Fruit fly (Drosophila melanogaster): ENCODE measurements around the gene Gr64c.
A peak's percentile ranks its signal among the peaks of the same experiment; 100 is the strongest.

Gr64c gene

DNA sequence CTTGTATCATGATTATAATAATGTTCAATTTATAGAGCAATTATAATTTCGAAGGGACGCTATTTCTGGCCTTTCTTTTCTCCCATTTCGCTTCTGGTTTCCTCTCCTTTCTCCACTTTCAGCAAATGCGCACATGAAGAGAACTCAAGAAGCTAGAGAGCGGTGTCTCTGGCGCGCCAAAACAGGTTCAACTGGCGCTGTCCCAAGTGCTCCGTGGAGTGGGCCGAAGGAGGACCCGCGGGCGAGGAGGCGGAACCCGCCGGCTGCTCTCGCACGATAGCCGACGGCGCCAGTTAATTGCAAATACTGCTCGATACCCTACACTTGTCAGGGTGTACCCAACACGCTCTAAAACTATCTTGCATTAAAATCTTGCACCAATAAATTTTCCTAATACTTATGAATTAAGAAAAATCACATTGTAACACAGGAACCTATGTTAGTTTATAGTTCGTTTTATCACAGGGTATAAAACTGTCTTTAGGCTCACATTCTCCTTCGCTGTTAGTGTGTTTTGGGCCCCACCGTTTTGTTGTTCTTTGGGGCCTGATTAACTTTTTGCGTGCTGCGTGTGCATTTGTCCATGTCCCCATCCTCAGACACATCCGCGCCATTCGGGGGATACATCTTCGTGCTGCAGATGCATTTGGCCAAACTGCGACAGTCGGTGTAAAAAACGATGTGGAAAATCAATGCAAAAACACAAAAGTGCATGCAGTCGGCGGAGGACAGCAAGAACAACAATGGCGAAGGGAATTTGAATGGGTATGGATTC lies 42.0 kb downstream of the Gr64c start (continued):
- TF ChIP-seq CG4854 (GFP tag; optimal IDR thresholded peaks at IDR 0.05) = peak; percentile 56
- TF ChIP-seq CG18619 (GFP tag; optimal IDR thresholded peaks at IDR 0.05) = peak; percentile 80
- TF ChIP-seq CG11560 (tag; IDR thresholded peaks at IDR 0.05) = peak; percentile 82
- TF ChIP-seq CG14667 (GFP tag; IDR thresholded peaks at IDR 0.05) = peak; percentile 89
- TF ChIP-seq p53 (GFP tag; optimal IDR thresholded peaks at IDR 0.05) = peak; percentile 58
- TF ChIP-seq CG9727 (GFP tag; optimal IDR thresholded peaks at IDR 0.05) = peak; percentile 84
- TF ChIP-seq CG6654 (GFP tag; optimal IDR thresholded peaks at IDR 0.05) = peak; percentile 69
- peak; percentile 81 for TF ChIP-seq CG16815 (GFP tag; optimal IDR thresholded peaks at IDR 0.05)
- TF ChIP-seq CG34422 (GFP tag; IDR thresholded peaks at IDR 0.05) = peak; percentile 88
- peak; percentile 94 for TF ChIP-seq zfh2 (GFP tag; optimal IDR thresholded peaks at IDR 0.05)
- no peak for TF ChIP-seq Elba2 (GFP tag; optimal IDR thresholded peaks at IDR 0.05)
- TF ChIP-seq fru (optimal IDR thresholded peaks at IDR 0.05) = no peak
- peak; percentile 90 for TF ChIP-seq gem (tag; optimal IDR thresholded peaks at IDR 0.05)
- TF ChIP-seq CG18011 (GFP tag; optimal IDR thresholded peaks at IDR 0.05) = peak; percentile 68
- peak; percentile 56 for TF ChIP-seq exex (tag; optimal IDR thresholded peaks at IDR 0.05)
- TF ChIP-seq croc (GFP tag; conservative IDR thresholded peaks at IDR 0.05) = peak; percentile 76
- TF ChIP-seq TFAM (GFP tag; optimal IDR thresholded peaks at IDR 0.05) = no peak
- TF ChIP-seq CG31224 (GFP tag; IDR thresholded peaks at IDR 0.05) = peak; percentile 74
- no peak for TF ChIP-seq Dfd (GFP tag; optimal IDR thresholded peaks at IDR 0.05)
- peak; percentile 94 for TF ChIP-seq H2.0 (GFP tag; IDR thresholded peaks at IDR 0.05)
- TF ChIP-seq CG17328 (GFP tag; IDR thresholded peaks at IDR 0.05) = peak; percentile 94
- TF ChIP-seq CG10979 (tag; optimal IDR thresholded peaks at IDR 0.05) = peak; percentile 70
- peak; percentile 83 to 88 for TF ChIP-seq Pdp1 (GFP tag; optimal IDR thresholded peaks at IDR 0.05)
- TF ChIP-seq CG16813 (GFP tag; IDR thresholded peaks at IDR 0.05; ENCODE audit: partially characterized antibody) = no peak
- TF ChIP-seq D19A (tag; optimal IDR thresholded peaks at IDR 0.05) = no peak
- no peak for TF ChIP-seq D (optimal IDR thresholded peaks at IDR 0.05)
- peak; percentile 59 for TF ChIP-seq D (GFP tag; optimal IDR thresholded peaks at IDR 0.05)
- TF ChIP-seq CG10959 (GFP tag; IDR thresholded peaks at IDR 0.05) = peak; percentile 73
- TF ChIP-seq CG10431 (GFP tag; optimal IDR thresholded peaks at IDR 0.05) = peak; percentile 22
- TF ChIP-seq jumu (GFP tag; optimal IDR thresholded peaks at IDR 0.05) = peak; percentile 90
- TF ChIP-seq esg (GFP tag; conservative IDR thresholded peaks at IDR 0.05) = peak; percentile 92
- TF ChIP-seq tna (GFP tag; IDR thresholded peaks at IDR 0.05; ENCODE audit: partially characterized antibody) = no peak
- TF ChIP-seq CG10366 (GFP tag; IDR thresholded peaks at IDR 0.05) = peak; percentile 96
- TF ChIP-seq ci (GFP tag; IDR thresholded peaks at IDR 0.05) = peak; percentile 98
- TF ChIP-seq Myb (GFP tag; optimal IDR thresholded peaks at IDR 0.05) = peak; percentile 68
- TF ChIP-seq CG17361 (GFP tag; IDR thresholded peaks at IDR 0.05) = peak; percentile 75
- peak; percentile 6 for TF ChIP-seq Hey (tag; optimal IDR thresholded peaks at IDR 0.05)
- no peak for TF ChIP-seq chm (GFP tag; IDR thresholded peaks at IDR 0.05)
- TF ChIP-seq sna (GFP tag; IDR thresholded peaks at IDR 0.05; ENCODE audit: partially characterized antibody) = no peak
- peak; percentile 81 for TF ChIP-seq CG8924 (tag; optimal IDR thresholded peaks at IDR 0.05)
- TF ChIP-seq cg (GFP tag; optimal IDR thresholded peaks at IDR 0.05) = no peak
- peak; percentile 87 for TF ChIP-seq CG7839 (tag; optimal IDR thresholded peaks at IDR 0.05)
- peak; percentile 87 for TF ChIP-seq HLH54F (GFP tag; optimal IDR thresholded peaks at IDR 0.05)
- peak; percentile 56 for TF ChIP-seq sug (tag; optimal IDR thresholded peaks at IDR 0.05)
- peak; percentile 90 for TF ChIP-seq oc (tag; optimal IDR thresholded peaks at IDR 0.05)
- peak; percentile 76 for TF ChIP-seq Blimp-1 (GFP tag; optimal IDR thresholded peaks at IDR 0.05)
- no peak for TF ChIP-seq insv (GFP tag; optimal IDR thresholded peaks at IDR 0.05)
- peak; percentile 79 for TF ChIP-seq cwo (GFP tag; optimal IDR thresholded peaks at IDR 0.05)
- TF ChIP-seq CG10147 (GFP tag; optimal IDR thresholded peaks at IDR 0.05) = peak; percentile 86
- peak; percentile 77 for TF ChIP-seq BtbVII (GFP tag; optimal IDR thresholded peaks at IDR 0.05)

Data from whole organism, embryonic.